Fruit fly (Drosophila melanogaster): Measurements from ENCODE around the gene hth.

dm6 chr3R:10532254-10532832 is 107.0 kb downstream of the hth start:
- TF ChIP-seq EcR (GFP tag; optimal IDR thresholded peaks at IDR 0.05) (no peak), usp (GFP tag; optimal IDR thresholded peaks at IDR 0.05) (no peak), psq (optimal IDR thresholded peaks at IDR 0.05) (no peak), Dll (optimal IDR thresholded peaks at IDR 0.05) (no peak)
